Worm (Caenorhabditis elegans) whole organism, late embryonic: ENCODE results near the gene set-8.

Source experiments
- ahr-1 ChIP-seq: sonication (generic microtip); optimal IDR thresholded peaks from 2 replicates; lab custom pipeline; 2016; ENCODE audit warnings: missing genetic modification characterization, missing compliant biosample characterization
- ama-1 ChIP-seq: fragments of 150-350 bp; optimal IDR thresholded peaks from 2 replicates; lab custom pipeline; 2014
- ceh-19 ChIP-seq: fragments of 200-800 bp; sonication (Bioruptor generic); optimal IDR thresholded peaks from 2 replicates; lab custom pipeline; 2018; ENCODE audit warnings: mild to moderate bottlenecking, missing genetic modification characterization, missing compliant biosample characterization
- eyg-1 ChIP-seq: sonication (generic microtip); optimal IDR thresholded peaks from 2 replicates; lab custom pipeline; 2016; ENCODE audit warnings: missing genotype, missing genetic modification characterization, missing compliant biosample characterization
- nfya-1 ChIP-seq: sonication (generic microtip); optimal IDR thresholded peaks from 2 replicates; lab custom pipeline; 2017; ENCODE audit warnings: missing genetic modification characterization, mild to moderate bottlenecking, missing compliant biosample characterization, antibody characterized with exemption, moderate library complexity
- odd-2 ChIP-seq: sonication (generic microtip); optimal IDR thresholded peaks from 2 replicates; lab custom pipeline; 2017; ENCODE audit warnings: antibody characterized with exemption, mild to moderate bottlenecking, missing genetic modification characterization, missing compliant biosample characterization
- sox-4 ChIP-seq: sonication (generic microtip); optimal IDR thresholded peaks from 2 replicates; lab custom pipeline; 2017; ENCODE audit warnings: mild to moderate bottlenecking, missing genetic modification characterization, inconsistent platforms, missing compliant biosample characterization
- unc-3 ChIP-seq, 2 experiments: fragments of 200-800 bp in 1 of 2; sonication (Bioruptor generic) in 1 of 2; sonication (generic microtip) in 1 of 2; conservative IDR thresholded peaks in 1 of 2; optimal IDR thresholded peaks in 1 of 2; 2 replicates each; pipeline versions ENCODE4 v1.3.6 to Lab custom; 2016 to 2022; ENCODE audit warnings: missing compliant biosample characterization in 2 of 2, missing genetic modification characterization in 2 of 2, missing genetic modification reagents in 1 of 2

ce11 chrX:13411306-13411705 is 35.2 kb upstream of the set-8 start:
- TF ChIP-seq unc-3 (GFP tag; conservative IDR thresholded peaks at IDR 0.05; lab: Robert Waterston, UW) (no peak), unc-3 (tag; optimal IDR thresholded peaks at IDR 0.05; lab: Kevin White, UChicago) (no peak), nfya-1 (tag; lab: Kevin White, UChicago) (no peak), ahr-1 (tag; lab: Kevin White, UChicago) (no peak), odd-2 (tag; lab: Kevin White, UChicago) (no peak), ceh-19 (no peak), ama-1 (lab: Kevin White, UChicago) (no peak), eyg-1 (no peak), sox-4 (no peak)
